Fruit fly (Drosophila melanogaster) whole organism, embryonic: ENCODE data around the gene CCKLR-17D1.

Source experiments
- Ada2b ChIP-seq: fragments of 200-800 bp; sonication (Bioruptor generic); IDR thresholded peaks from 2 replicates; pipeline ENCODE4 v1.3.6; 2022; ENCODE audit warnings: missing biosample characterization, missing genetic modification characterization
- Adf1 ChIP-seq: fragments of 200-800 bp; sonication (Bioruptor generic); IDR thresholded peaks from 2 replicates; pipeline ENCODE4 v1.3.6; 2022; ENCODE audit warnings: missing biosample characterization, missing genetic modification characterization
- Antp ChIP-seq: fragments of 200-800 bp; sonication (Bioruptor generic); optimal IDR thresholded peaks from 3 replicates; lab custom pipeline; 2016; ENCODE audit warnings: missing biosample characterization, missing genetic modification characterization
- Blimp-1 ChIP-seq: fragments of 200-800 bp; sonication (Bioruptor generic); optimal IDR thresholded peaks from 3 replicates; lab custom pipeline; 2018; ENCODE audit warnings: missing biosample characterization, missing genetic modification characterization, mild to moderate bottlenecking, moderate library complexity, missing genetic modification reagents
- CG10654 ChIP-seq: fragments of 200-800 bp; sonication (Bioruptor generic); optimal IDR thresholded peaks from 2 replicates; lab custom pipeline; 2016; ENCODE audit warnings: missing biosample characterization, missing genetic modification characterization
- CG13287 ChIP-seq: fragments of 200-800 bp; sonication (Bioruptor generic); IDR thresholded peaks from 2 replicates; pipeline ENCODE4 v1.3.6; 2022; ENCODE audit warnings: missing biosample characterization, missing genetic modification characterization; ENCODE audit not compliant: partially characterized antibody
- CG14050 ChIP-seq: fragments of 200-800 bp; sonication (Bioruptor generic); IDR thresholded peaks from 3 replicates; pipeline ENCODE4 v1.3.6; 2022; ENCODE audit warnings: missing biosample characterization, missing genetic modification characterization
- CG15601 ChIP-seq: fragments of 200-800 bp; sonication (Bioruptor generic); optimal IDR thresholded peaks from 3 replicates; lab custom pipeline; 2019; ENCODE audit warnings: missing biosample characterization, mild to moderate bottlenecking, missing genetic modification characterization, moderate library complexity
- CG16863 ChIP-seq: fragments of 200-800 bp; sonication (Bioruptor generic); optimal IDR thresholded peaks from 3 replicates; lab custom pipeline; 2016; ENCODE audit warnings: missing biosample characterization, missing genetic modification characterization
- CG2199 ChIP-seq: fragments of 200-800 bp; sonication (Bioruptor generic); IDR thresholded peaks from 3 replicates; pipeline ENCODE4 v1.3.6; 2022; ENCODE audit warnings: missing biosample characterization, missing genetic modification characterization
- CG2678 ChIP-seq: fragments of 200-800 bp; sonication (Bioruptor generic); optimal IDR thresholded peaks from 3 replicates; lab custom pipeline; 2019; ENCODE audit warnings: missing biosample characterization, mild to moderate bottlenecking, missing genetic modification characterization, moderate library complexity
- CG30403 ChIP-seq: fragments of 200-800 bp; sonication (Bioruptor generic); optimal IDR thresholded peaks from 3 replicates; lab custom pipeline; 2016; ENCODE audit warnings: missing biosample characterization, missing genetic modification characterization
- CG30431 ChIP-seq: fragments of 200-800 bp; sonication (Bioruptor generic); optimal IDR thresholded peaks from 2 replicates; lab custom pipeline; 2017; ENCODE audit warnings: missing biosample characterization, missing genetic modification characterization
- CG42726 ChIP-seq: fragments of 200-800 bp; sonication (Bioruptor generic); IDR thresholded peaks from 2 replicates; pipeline ENCODE4 v1.3.6; 2022; ENCODE audit warnings: missing biosample characterization, missing genetic modification characterization; ENCODE audit not compliant: partially characterized antibody
- CG5180 ChIP-seq: fragments of 200-800 bp; sonication (Bioruptor generic); optimal IDR thresholded peaks from 3 replicates; lab custom pipeline; 2017; ENCODE audit warnings: missing biosample characterization, missing genetic modification characterization, mild to moderate bottlenecking, moderate library complexity, missing genetic modification reagents
- CG6683 ChIP-seq: fragments of 200-800 bp; sonication (Bioruptor generic); optimal IDR thresholded peaks from 2 replicates; lab custom pipeline; 2017; ENCODE audit warnings: missing biosample characterization, mild to moderate bottlenecking, missing genetic modification characterization, missing genetic modification reagents
- CG6854 ChIP-seq: fragments of 200-800 bp; sonication (Bioruptor generic); optimal IDR thresholded peaks from 3 replicates; lab custom pipeline; 2017; ENCODE audit warnings: missing biosample characterization, mild to moderate bottlenecking, missing genetic modification characterization
- CG7357 ChIP-seq: fragments of 200-800 bp; sonication (Bioruptor generic); IDR thresholded peaks from 3 replicates; pipeline ENCODE4 v1.3.6; 2022; ENCODE audit warnings: missing biosample characterization, missing genetic modification characterization
- CTCF ChIP-seq: fragments of 200-800 bp; sonication (Bioruptor generic); optimal IDR thresholded peaks from 2 replicates; lab custom pipeline; 2017; ENCODE audit warnings: missing biosample characterization, mild to moderate bottlenecking, missing genetic modification characterization, moderate library complexity
- Camta ChIP-seq: fragments of 200-800 bp; sonication (Bioruptor generic); optimal IDR thresholded peaks from 2 replicates; lab custom pipeline; 2016; ENCODE audit warnings: missing biosample characterization, missing genetic modification characterization
- Dek ChIP-seq: fragments of 200-800 bp; sonication (Bioruptor generic); optimal IDR thresholded peaks from 3 replicates; lab custom pipeline; 2019; ENCODE audit warnings: missing biosample characterization, mild to moderate bottlenecking, missing genetic modification characterization, moderate library complexity
- Fer3 ChIP-seq: fragments of 200-800 bp; sonication (Bioruptor generic); optimal IDR thresholded peaks from 2 replicates; lab custom pipeline; 2018; ENCODE audit warnings: missing biosample characterization, mild to moderate bottlenecking, missing genetic modification characterization, moderate library complexity
- H2.0 ChIP-seq: fragments of 200-800 bp; sonication (Bioruptor generic); IDR thresholded peaks from 2 replicates; pipeline ENCODE4 v1.3.6; 2022; ENCODE audit warnings: missing biosample characterization, missing genetic modification characterization
- HmgZ ChIP-seq: fragments of 200-800 bp; sonication (Bioruptor generic); optimal IDR thresholded peaks from 2 replicates; lab custom pipeline; 2018; ENCODE audit warnings: missing biosample characterization, mild to moderate bottlenecking, missing genetic modification characterization
- Optix ChIP-seq: fragments of 200-800 bp; sonication (Bioruptor generic); IDR thresholded peaks from 3 replicates; pipeline ENCODE4 v1.3.6; 2022; ENCODE audit warnings: missing biosample characterization, missing genetic modification characterization
- Ptx1 ChIP-seq: fragments of 200-800 bp; sonication (Bioruptor generic); IDR thresholded peaks from 2 replicates; pipeline ENCODE4 v1.3.6; 2022; ENCODE audit warnings: missing biosample characterization, missing genetic modification characterization
- Ssrp ChIP-seq: fragments of 200-800 bp; sonication (Bioruptor generic); optimal IDR thresholded peaks from 2 replicates; lab custom pipeline; 2018; ENCODE audit warnings: missing biosample characterization, mild to moderate bottlenecking, missing genetic modification characterization, moderate library complexity
- cg ChIP-seq: fragments of 200-800 bp; sonication (Bioruptor generic); optimal IDR thresholded peaks from 3 replicates; lab custom pipeline; 2019; ENCODE audit warnings: missing biosample characterization, mild to moderate bottlenecking, missing genetic modification characterization, moderate library complexity
- croc ChIP-seq: fragments of 200-800 bp; sonication (Bioruptor generic); conservative IDR thresholded peaks from 3 replicates; pipeline ENCODE4 v1.3.6; 2022; ENCODE audit warnings: missing biosample characterization, missing genetic modification characterization
- emc ChIP-seq: fragments of 200-800 bp; sonication (Bioruptor generic); optimal IDR thresholded peaks from 2 replicates; lab custom pipeline; 2016; ENCODE audit warnings: missing biosample characterization, missing genetic modification characterization
- fd102C ChIP-seq: fragments of 200-800 bp; sonication (Bioruptor generic); optimal IDR thresholded peaks from 2 replicates; lab custom pipeline; 2018; ENCODE audit warnings: missing biosample characterization, mild to moderate bottlenecking, missing genetic modification characterization, moderate library complexity
- ftz-f1 ChIP-seq: fragments of 200-800 bp; sonication (Bioruptor generic); optimal IDR thresholded peaks from 2 replicates; lab custom pipeline; 2016; ENCODE audit warnings: missing biosample characterization, missing genetic modification characterization
- fu2 ChIP-seq: fragments of 200-800 bp; sonication (Bioruptor generic); optimal IDR thresholded peaks from 2 replicates; lab custom pipeline; 2016; ENCODE audit warnings: missing biosample characterization, missing genetic modification characterization
- grn ChIP-seq: fragments of 200-800 bp; sonication (Bioruptor generic); optimal IDR thresholded peaks from 3 replicates; lab custom pipeline; 2017; ENCODE audit warnings: missing biosample characterization, missing genetic modification characterization
- gro ChIP-seq: fragments of 200-800 bp; sonication (Bioruptor generic); optimal IDR thresholded peaks from 2 replicates; lab custom pipeline; 2016; ENCODE audit warnings: missing biosample characterization, missing genetic modification characterization
- her ChIP-seq: fragments of 200-800 bp; sonication (Bioruptor generic); optimal IDR thresholded peaks from 2 replicates; lab custom pipeline; 2016; ENCODE audit warnings: missing biosample characterization, missing genetic modification characterization
- klu ChIP-seq: fragments of 200-800 bp; sonication (Bioruptor generic); IDR thresholded peaks from 2 replicates; pipeline ENCODE4 v1.3.6; 2022; ENCODE audit warnings: missing biosample characterization, missing genetic modification characterization
- lilli ChIP-seq: fragments of 200-800 bp; sonication (Bioruptor generic); optimal IDR thresholded peaks from 3 replicates; lab custom pipeline; 2016; ENCODE audit warnings: missing biosample characterization, missing genetic modification characterization
- lmd ChIP-seq: fragments of 200-800 bp; sonication (Bioruptor generic); IDR thresholded peaks from 2 replicates; pipeline ENCODE4 v1.3.6; 2022; ENCODE audit warnings: missing biosample characterization, missing genetic modification characterization
- lov ChIP-seq, 2 experiments: fragments of 200-800 bp in 1 of 2; fragments of >200 bp in 1 of 2; sonication (Bioruptor generic) in 1 of 2; IDR thresholded peaks in 1 of 2; optimal IDR thresholded peaks in 1 of 2; 2 replicates in 1 of 2; 3 replicates in 1 of 2; pipeline versions ENCODE4 v1.3.6 to Lab custom; 2017 to 2022; ENCODE audit warnings: missing biosample characterization in 1 of 2, missing genetic modification characterization in 1 of 2
- mirr ChIP-seq: fragments of 200-800 bp; sonication (Bioruptor generic); optimal IDR thresholded peaks from 3 replicates; lab custom pipeline; 2018; ENCODE audit warnings: missing biosample characterization, mild to moderate bottlenecking, missing genetic modification characterization
- sens ChIP-seq: fragments of 200-800 bp; sonication (Bioruptor generic); peaks from one replicate; lab custom pipeline; 2016; ENCODE audit warnings: missing biosample characterization, missing genetic modification characterization
- sim ChIP-seq: fragments of 200-800 bp; sonication (Bioruptor generic); IDR thresholded peaks from 2 replicates; pipeline ENCODE4 v1.3.6; 2022; ENCODE audit warnings: missing biosample characterization, missing genetic modification characterization
- sug ChIP-seq: fragments of 200-800 bp; optimal IDR thresholded peaks from 2 replicates; lab custom pipeline; 2019; ENCODE audit warnings: missing biosample characterization, mild to moderate bottlenecking, missing genetic modification characterization, moderate library complexity
- wek ChIP-seq: fragments of 200-800 bp; sonication (Bioruptor generic); optimal IDR thresholded peaks from 3 replicates; lab custom pipeline; 2018; ENCODE audit warnings: missing biosample characterization, mild to moderate bottlenecking, missing genetic modification characterization, moderate library complexity

CCKLR-17D1 gene

DNA sequence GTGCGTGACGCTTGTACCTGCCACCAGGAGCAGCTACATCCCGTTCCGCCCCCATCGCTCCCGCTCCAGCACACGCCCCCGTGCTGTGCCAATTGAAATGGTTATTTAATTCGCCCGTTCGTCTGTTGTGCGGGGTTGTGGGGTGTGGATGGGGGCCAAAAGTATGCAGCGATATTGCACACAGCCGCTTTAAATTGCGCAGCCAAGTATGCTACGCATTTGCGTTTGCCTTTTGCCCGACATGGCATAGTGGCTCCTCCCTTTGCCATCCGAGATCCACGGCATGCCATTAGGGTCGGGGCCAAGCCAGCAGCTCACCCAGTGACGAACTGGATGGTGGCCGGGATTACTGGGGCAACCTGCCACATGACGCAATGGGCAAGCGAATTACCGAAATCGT, 45.6 kb upstream of the CCKLR-17D1 start (continued):
- TF ChIP-seq H2.0: no peak
- TF ChIP-seq fd102C (GFP tag; lab: Kevin White, UChicago): no peak
- TF ChIP-seq CG2678 (tag; lab: Kevin White, UChicago): no peak
- no peak for TF ChIP-seq mirr (GFP tag; lab: Kevin White, UChicago)
- TF ChIP-seq ftz-f1 (GFP tag; lab: Kevin White, UChicago): no peak
- TF ChIP-seq sug (tag; lab: Kevin White, UChicago): no peak
- no peak for TF ChIP-seq CG7357 (GFP tag; lab: Robert Waterston, UW)
- no peak for TF ChIP-seq CG30403
- no peak for TF ChIP-seq Ssrp (tag; lab: Kevin White, UChicago)
- TF ChIP-seq grn (GFP tag; lab: Kevin White, UChicago): no peak
- no peak for TF ChIP-seq lilli
- TF ChIP-seq CG6683 (GFP tag; lab: Kevin White, UChicago): no peak
- TF ChIP-seq Adf1: no peak
- no peak for TF ChIP-seq lmd
- peak; percentile 27 for TF ChIP-seq HmgZ (tag; lab: Kevin White, UChicago)
- TF ChIP-seq lov (optimal IDR thresholded peaks at IDR 0.05; lab: Kevin White, UChicago): no peak
- TF ChIP-seq lov (GFP tag; IDR thresholded peaks at IDR 0.05; lab: Robert Waterston, UW): no peak
- TF ChIP-seq Dek (tag; lab: Kevin White, UChicago): no peak
- TF ChIP-seq CTCF (GFP tag; lab: Kevin White, UChicago): peak; percentile 44
- peak; percentile 44 for TF ChIP-seq sens (GFP tag; lab: Kevin White, UChicago)
- no peak for TF ChIP-seq klu
- TF ChIP-seq CG30431 (GFP tag; lab: Kevin White, UChicago): no peak
- TF ChIP-seq croc: no peak

DNA sequence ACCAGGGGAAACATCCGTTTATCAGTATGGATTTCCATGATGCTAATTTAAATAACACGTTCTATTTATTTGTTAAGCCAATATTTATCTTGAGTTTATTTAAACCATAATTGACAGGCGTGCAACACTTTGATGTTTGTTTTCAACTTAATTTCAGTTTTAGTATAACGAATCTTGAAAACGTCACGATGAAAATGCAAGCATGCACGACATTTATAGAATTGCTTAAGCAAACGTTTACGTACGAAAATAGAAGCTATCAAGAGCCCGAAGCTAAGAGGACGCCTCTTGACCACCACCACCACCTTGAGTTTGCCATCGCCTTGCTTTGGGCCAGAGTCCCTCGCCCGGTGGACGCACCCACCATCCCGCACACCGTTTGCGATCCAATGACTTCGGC, 45.0 kb upstream of the CCKLR-17D1 start:
- TF ChIP-seq CG2199 (peak; percentile 99), cg (no peak), CG15601 (no peak), gro (no peak)
- TF ChIP-seq, all 482 proteins: peak for 1

DNA sequence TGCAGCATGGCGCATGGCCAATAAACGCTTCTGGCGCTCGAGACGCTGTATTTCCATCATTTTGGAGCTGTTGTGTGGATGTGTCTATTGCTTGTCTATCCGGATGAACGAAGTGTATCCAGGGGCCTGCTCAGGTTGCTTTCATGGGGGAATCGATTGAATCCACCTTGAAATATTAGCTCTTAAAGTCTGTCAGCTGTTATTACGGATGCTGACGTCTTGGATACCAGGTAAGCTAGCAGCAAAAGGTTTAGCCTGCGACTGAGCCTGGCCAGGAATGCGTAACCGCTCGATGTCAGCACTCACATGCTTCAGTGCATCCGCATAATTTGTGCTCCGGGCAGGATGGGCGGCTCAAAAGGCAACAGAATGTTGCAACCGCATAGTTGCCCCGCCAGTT, 21.8 kb upstream of the CCKLR-17D1 start, which contains the start of gene CG12609:
Gene CG12609, minus strand, starts transcription at position 101 of the 400 bp plus-strand sequence.
- TF ChIP-seq Fer3: no peak
- TF ChIP-seq CG42726 (GFP tag; lab: Robert Waterston, UW): no peak

DNA sequence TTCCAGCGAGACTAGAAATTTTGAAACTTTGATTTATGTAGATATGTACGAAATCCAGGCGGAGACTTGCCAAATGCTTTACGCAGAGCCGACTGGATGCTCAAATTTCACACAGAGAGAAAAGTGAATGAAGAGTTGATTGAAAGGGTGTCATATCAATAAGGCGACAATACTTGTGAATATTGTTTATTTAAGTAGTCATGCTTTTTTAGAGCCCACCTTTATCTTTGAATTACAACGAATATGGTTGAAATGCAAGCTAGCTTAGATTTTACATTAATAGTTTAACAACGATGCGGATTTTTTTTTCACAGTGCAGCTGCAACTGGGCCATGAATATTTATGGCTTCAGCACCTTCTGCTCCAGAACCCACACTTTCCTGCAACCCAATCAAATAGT, 13.4 kb upstream of the CCKLR-17D1 start, which contains the start of gene CG6873:
Gene CG6873, minus strand, starts transcription at position 101 of the 400 bp plus-strand sequence.
- TF ChIP-seq wek (GFP tag; lab: Kevin White, UChicago) (no peak), Blimp-1 (GFP tag; lab: Kevin White, UChicago) (no peak), fu2 (GFP tag; lab: Kevin White, UChicago) (no peak), Camta (GFP tag; lab: Kevin White, UChicago) (no peak), CG13287 (GFP tag; lab: Robert Waterston, UW) (no peak), CG10654 (GFP tag; lab: Kevin White, UChicago) (no peak)

- TF ChIP-seq CG5180 (GFP tag; lab: Kevin White, UChicago) (no peak), Optix (no peak), Ada2b (GFP tag; lab: Robert Waterston, UW) (no peak), Dek (tag; lab: Kevin White, UChicago) (no peak), CG6854 (no peak), Ptx1 (GFP tag; lab: Robert Waterston, UW) (no peak), Antp (GFP tag; lab: Kevin White, UChicago) (no peak), sim (no peak), CG14050 (no peak), emc (GFP tag; lab: Kevin White, UChicago) (no peak), sens (GFP tag; lab: Kevin White, UChicago) (no peak), her (GFP tag; lab: Kevin White, UChicago) (no peak), CG16863 (no peak)
Measured at dm6 chrX:18725572-18725971, 800 bp downstream of the CCKLR-17D1 start, which contains the start of gene CG42302. Gene CG42302, minus strand, starts transcription at chrX:18725672.
